Fruit fly (Drosophila melanogaster): ENCODE data around the gene mgl.

Gene mgl

dm6 chrX:9499994-9500804 is at the start of gene mgl (continued):
- TF ChIP-seq CG11560 (tag; IDR thresholded peaks at IDR 0.05) = no peak
- 0 out of 3 replicates have a peak, but pooled peaks have one; percentile 19 for TF ChIP-seq CG34224 (GFP tag; IDR thresholded peaks at IDR 0.05; ENCODE audit: partially characterized antibody)
- TF ChIP-seq CG9932 (GFP tag; IDR thresholded peaks at IDR 0.05) = no peak
- TF ChIP-seq CG3995 (GFP tag; optimal IDR thresholded peaks at IDR 0.05) = no peak
- no peak for TF ChIP-seq Nf-YC (tag; optimal IDR thresholded peaks at IDR 0.05)
- TF ChIP-seq CG10209 (GFP tag; optimal IDR thresholded peaks at IDR 0.05) = peak; percentile 83
- TF ChIP-seq CG2120 (GFP tag; optimal IDR thresholded peaks at IDR 0.05) = peak; percentile 72
- TF ChIP-seq CG12155 (GFP tag; optimal IDR thresholded peaks at IDR 0.05) = peak; percentile 75
- TF ChIP-seq Ssrp (tag; optimal IDR thresholded peaks at IDR 0.05) = peak; percentile 80
- 0 out of 3 replicates have a peak, but pooled peaks have one; percentile 43 for TF ChIP-seq CG34422 (GFP tag; IDR thresholded peaks at IDR 0.05)
- TF ChIP-seq eyg (GFP tag; optimal IDR thresholded peaks at IDR 0.05) = no peak
- TF ChIP-seq lmd (GFP tag; IDR thresholded peaks at IDR 0.05) = peak; percentile 77
- no peak; the same call in 1 of the 3 replicates for TF ChIP-seq B-H1 (GFP tag; IDR thresholded peaks at IDR 0.05)
- TF ChIP-seq gfzf (GFP tag; optimal IDR thresholded peaks at IDR 0.05) = no peak
- TF ChIP-seq CG10462 (GFP tag; optimal IDR thresholded peaks at IDR 0.05) = peak; percentile 59
- TF ChIP-seq CG12219 (GFP tag; optimal IDR thresholded peaks at IDR 0.05) = peak; percentile 62
- no peak for TF ChIP-seq dimm (GFP tag; IDR thresholded peaks at IDR 0.05)
- peak; percentile 83 for TF ChIP-seq Chrac-16 (GFP tag; optimal IDR thresholded peaks at IDR 0.05)
- no peak for TF ChIP-seq Doc3 (GFP tag; IDR thresholded peaks at IDR 0.05; ENCODE audit: partially characterized antibody)
- peak; percentile 78 for TF ChIP-seq Sox100B (GFP tag; optimal IDR thresholded peaks at IDR 0.05)
- TF ChIP-seq CG9437 (GFP tag; optimal IDR thresholded peaks at IDR 0.05) = peak; percentile 75
- TF ChIP-seq mirr (GFP tag; optimal IDR thresholded peaks at IDR 0.05) = no peak
- TF ChIP-seq CG3838 (GFP tag; optimal IDR thresholded peaks at IDR 0.05) = peak; percentile 86
- peak; percentile 5 for TF ChIP-seq CG7928 (GFP tag; optimal IDR thresholded peaks at IDR 0.05)
- TF ChIP-seq D19A (tag; optimal IDR thresholded peaks at IDR 0.05) = peak; percentile 72
- TF ChIP-seq chm (GFP tag; IDR thresholded peaks at IDR 0.05) = no peak; the same call in 1 of the 2 replicates
- no peak for TF ChIP-seq inv (GFP tag; IDR thresholded peaks at IDR 0.05; ENCODE audit: partially characterized antibody)
- TF ChIP-seq CHES-1-like (GFP tag; optimal IDR thresholded peaks at IDR 0.05) = no peak
- TF ChIP-seq ato (GFP tag; IDR thresholded peaks at IDR 0.05; ENCODE audit: partially characterized antibody) = no peak
- no peak; the same call in 1 of the 2 replicates for TF ChIP-seq peb (GFP tag; IDR thresholded peaks at IDR 0.05)
- no peak for TF ChIP-seq CG34376 (GFP tag; optimal IDR thresholded peaks at IDR 0.05)
- peak; percentile 58 for TF ChIP-seq CG11723 (GFP tag; optimal IDR thresholded peaks at IDR 0.05)
- TF ChIP-seq TFAM (GFP tag; optimal IDR thresholded peaks at IDR 0.05) = no peak
- TF ChIP-seq CG17912 (GFP tag; optimal IDR thresholded peaks at IDR 0.05) = no peak
- peak; percentile 16; the same call in 1 of the 2 replicates for TF ChIP-seq ro (GFP tag; IDR thresholded peaks at IDR 0.05)
- peak; percentile 84 for TF ChIP-seq CG6254 (GFP tag; optimal IDR thresholded peaks at IDR 0.05)
- peak; percentile 68 for TF ChIP-seq lab (GFP tag; optimal IDR thresholded peaks at IDR 0.05)
- TF ChIP-seq bowl (GFP tag; IDR thresholded peaks at IDR 0.05) = no peak
- TF ChIP-seq sqz (GFP tag; optimal IDR thresholded peaks at IDR 0.05) = no peak
- no peak for TF ChIP-seq ham (GFP tag; IDR thresholded peaks at IDR 0.05)
- peak; percentile 36 for TF ChIP-seq BtbVII (GFP tag; optimal IDR thresholded peaks at IDR 0.05)
- peak; percentile 70 for TF ChIP-seq CG17359 (tag; optimal IDR thresholded peaks at IDR 0.05)
- peak; percentile 76 for TF ChIP-seq oc (tag; optimal IDR thresholded peaks at IDR 0.05)
- TF ChIP-seq crp (GFP tag; optimal IDR thresholded peaks at IDR 0.05) = peak in 1 of 2 experiments; percentile 36
- TF ChIP-seq CG18599 (GFP tag; optimal IDR thresholded peaks at IDR 0.05) = peak; percentile 83
- no peak; the same call in 1 of the 2 replicates for TF ChIP-seq dan (GFP tag; IDR thresholded peaks at IDR 0.05)
- peak in 1 of 3 experiments; percentile 88 for TF ChIP-seq lola (GFP tag; optimal IDR thresholded peaks at IDR 0.05)
- TF ChIP-seq CG3065 (GFP tag; optimal IDR thresholded peaks at IDR 0.05) = peak; percentile 30

Measured in whole organism, embryonic.